Worm (Caenorhabditis elegans) whole organism, young adult: Measurements from ENCODE around the gene ZK813.2.

Source experiments
- B0019.2 ChIP-seq: fragments of 200-800 bp; sonication (Bioruptor generic); conservative IDR thresholded peaks from 2 replicates; pipeline ENCODE4 v1.3.6; 2022; ENCODE audit warnings: missing genetic modification reagents, missing genetic modification characterization, missing compliant biosample characterization
- B0035.1 ChIP-seq: sonication (generic microtip); optimal IDR thresholded peaks from 2 replicates; lab custom pipeline; 2016; ENCODE audit warnings: missing genetic modification characterization, mild to moderate bottlenecking, missing compliant biosample characterization, missing genotype, missing genetic modification reagents
- B0261.1 ChIP-seq: sonication (generic microtip); optimal IDR thresholded peaks from 2 replicates; lab custom pipeline; 2016; ENCODE audit warnings: mild to moderate bottlenecking, missing genetic modification characterization, moderate library complexity, missing compliant biosample characterization
- B0336.3 ChIP-seq: fragments of 200-800 bp; sonication (Bioruptor generic); IDR thresholded peaks from 2 replicates; pipeline ENCODE4 v1.3.6; 2022; ENCODE audit warnings: missing genetic modification characterization, missing compliant biosample characterization
- F39B2.1 ChIP-seq: fragments of 200-800 bp; sonication (Bioruptor generic); IDR thresholded peaks from 2 replicates; pipeline ENCODE4 v1.3.6; 2022; ENCODE audit warnings: missing genetic modification reagents, missing genetic modification characterization, missing compliant biosample characterization
- F55B11.4 ChIP-seq: sonication (generic microtip); optimal IDR thresholded peaks from 2 replicates; lab custom pipeline; 2016; ENCODE audit warnings: missing compliant biosample characterization, missing genetic modification characterization, borderline replicate concordance; ENCODE audit not compliant: insufficient read depth
- F57C9.4 ChIP-seq: sonication (generic microtip); optimal IDR thresholded peaks from 2 replicates; lab custom pipeline; 2017; ENCODE audit warnings: mild to moderate bottlenecking, missing genetic modification characterization, missing compliant biosample characterization
- Y79H2A.3 ChIP-seq: fragments of 200-800 bp; sonication (Bioruptor generic); conservative IDR thresholded peaks from 2 replicates; pipeline ENCODE4 v1.3.6; 2022; ENCODE audit warnings: missing genetic modification reagents, missing genetic modification characterization, missing compliant biosample characterization
- ama-1 ChIP-seq, 3 experiments: fragments of 150-350 bp in 1 of 3; sonication (generic microtip) in 2 of 3; optimal IDR thresholded peaks; 2 replicates each; lab custom pipeline; 2014 to 2018; ENCODE audit warnings: missing biosample characterization in 2 of 3, missing genetic modification characterization in 2 of 3, missing genetic modification reagents in 2 of 3
- attf-5 ChIP-seq: fragments of 200-800 bp; sonication (Bioruptor generic); optimal IDR thresholded peaks from 2 replicates; lab custom pipeline; 2018; ENCODE audit warnings: mild to moderate bottlenecking, missing genetic modification characterization, missing compliant biosample characterization
- ceh-91 ChIP-seq: fragments of 200-800 bp; sonication (Bioruptor generic); IDR thresholded peaks from 2 replicates; pipeline ENCODE4 v1.3.6; 2022; ENCODE audit warnings: missing genetic modification reagents, missing genetic modification characterization, missing compliant biosample characterization
- dox-1 ChIP-seq: fragments of 200-800 bp; sonication (Bioruptor generic); IDR thresholded peaks from 2 replicates; pipeline ENCODE4 v1.3.6; 2022; ENCODE audit warnings: missing genetic modification reagents, missing genetic modification characterization, missing compliant biosample characterization
- dpff-1 ChIP-seq: sonication (generic microtip); optimal IDR thresholded peaks from 2 replicates; lab custom pipeline; 2017; ENCODE audit warnings: mild to moderate bottlenecking, missing genetic modification characterization, missing compliant biosample characterization
- dpl-1 ChIP-seq: fragments of 150-350 bp; optimal IDR thresholded peaks from 2 replicates; lab custom pipeline; 2014; ENCODE audit warnings: missing biosample characterization, missing genetic modification reagents, missing genetic modification characterization
- egl-18 ChIP-seq: fragments of 200-800 bp; sonication (Bioruptor generic); IDR thresholded peaks from 2 replicates; pipeline ENCODE4 v1.3.6; 2022; ENCODE audit warnings: missing genetic modification reagents, missing genetic modification characterization, missing compliant biosample characterization
- fkh-3 ChIP-seq: sonication (generic microtip); optimal IDR thresholded peaks from 2 replicates; lab custom pipeline; 2016; ENCODE audit warnings: mild to moderate bottlenecking, missing genetic modification characterization, missing compliant biosample characterization
- hmg-20 ChIP-seq: fragments of 200-800 bp; sonication (Bioruptor generic); IDR thresholded peaks from 2 replicates; pipeline ENCODE4 v1.3.6; 2022; ENCODE audit warnings: missing genetic modification reagents, missing genetic modification characterization, missing compliant biosample characterization
- lin-35 ChIP-seq, 3 experiments: fragments of 150-350 bp in 2 of 3; sonication (generic microtip) in 1 of 3; optimal IDR thresholded peaks; 2 replicates each; lab custom pipeline; 2014 to 2018; ENCODE audit warnings: missing biosample characterization in 3 of 3, missing genetic modification characterization in 3 of 3, missing genetic modification reagents in 3 of 3
- madf-3 ChIP-seq: fragments of 200-800 bp; sonication (Bioruptor generic); IDR thresholded peaks from 2 replicates; pipeline ENCODE4 v1.3.6; 2022; ENCODE audit warnings: missing genetic modification reagents, missing genetic modification characterization, missing compliant biosample characterization
- nfya-2 ChIP-seq: fragments of 200-800 bp; sonication (Bioruptor generic); IDR thresholded peaks from 2 replicates; pipeline ENCODE4 v1.3.6; 2022; ENCODE audit warnings: missing genetic modification reagents, missing genetic modification characterization, missing compliant biosample characterization
- nfyb-1 ChIP-seq: fragments of 200-800 bp; sonication (Bioruptor generic); IDR thresholded peaks from 2 replicates; pipeline ENCODE4 v1.3.6; 2022; ENCODE audit warnings: missing genetic modification reagents, missing genetic modification characterization, missing compliant biosample characterization
- nhr-179 ChIP-seq: sonication (generic microtip); optimal IDR thresholded peaks from 2 replicates; lab custom pipeline; 2016; ENCODE audit warnings: mild to moderate bottlenecking, missing genetic modification characterization, missing compliant biosample characterization
- nhr-90 ChIP-seq: sonication (generic microtip); optimal IDR thresholded peaks from 2 replicates; lab custom pipeline; 2016; ENCODE audit warnings: missing genotype, mild to moderate bottlenecking, missing genetic modification characterization, missing compliant biosample characterization
- rec-8 ChIP-seq, 2 experiments: sonication (generic microtip); optimal IDR thresholded peaks; 2 replicates each; lab custom pipeline; 2016; ENCODE audit warnings: mild to moderate bottlenecking in 2 of 2, missing genetic modification characterization in 2 of 2, missing genetic modification reagents in 2 of 2, missing genotype in 2 of 2, missing biosample characterization in 1 of 2, missing compliant biosample characterization in 1 of 2, moderate library complexity in 1 of 2
- snpc-1.3 ChIP-seq: sonication (generic microtip); optimal IDR thresholded peaks from 2 replicates; lab custom pipeline; 2017; ENCODE audit warnings: missing genetic modification characterization, mild to moderate bottlenecking, missing compliant biosample characterization, antibody characterized with exemption, moderate library complexity, missing genotype, missing genetic modification reagents; ENCODE audit not compliant: insufficient read depth
- snpc-3.4 ChIP-seq: sonication (generic microtip); optimal IDR thresholded peaks from 2 replicates; lab custom pipeline; 2017; ENCODE audit warnings: missing genetic modification characterization, mild to moderate bottlenecking, missing compliant biosample characterization, antibody characterized with exemption, moderate library complexity, missing genotype, missing genetic modification reagents
- snpc-4 ChIP-seq, 5 experiments: fragments of 150-350 bp in 1 of 5; sonication (generic microtip) in 4 of 5; optimal IDR thresholded peaks; 2 replicates each; lab custom pipeline; 2014 to 2018; ENCODE audit warnings: missing genetic modification characterization in 5 of 5, missing biosample characterization in 3 of 5, antibody characterized with exemption in 2 of 5, mild to moderate bottlenecking in 2 of 5, missing compliant biosample characterization in 2 of 5, missing genotype in 2 of 5, moderate library complexity in 2 of 5, missing genetic modification reagents in 1 of 5
- tbx-9 ChIP-seq: sonication (generic microtip); optimal IDR thresholded peaks from 2 replicates; lab custom pipeline; 2016; ENCODE audit warnings: borderline replicate concordance, missing genetic modification characterization, inconsistent platforms, missing compliant biosample characterization
- tlf-1 ChIP-seq: fragments of 200-800 bp; sonication (Bioruptor generic); optimal IDR thresholded peaks from 2 replicates; lab custom pipeline; 2018; ENCODE audit warnings: mild to moderate bottlenecking, missing genetic modification characterization, missing compliant biosample characterization
- unc-62 ChIP-seq: fragments of 150-350 bp; optimal IDR thresholded peaks from 2 replicates; lab custom pipeline; 2014; ENCODE audit warnings: missing biosample characterization, missing genetic modification reagents, missing genetic modification characterization
- zfh-2 ChIP-seq: fragments of 200-800 bp; sonication (Bioruptor generic); conservative IDR thresholded peaks from 2 replicates; pipeline ENCODE4 v1.3.6; 2022; ENCODE audit warnings: missing genetic modification reagents, missing genetic modification characterization, missing compliant biosample characterization
- ztf-25 ChIP-seq: fragments of 200-800 bp; sonication (Bioruptor generic); IDR thresholded peaks from 2 replicates; pipeline ENCODE4 v1.3.6; 2022; ENCODE audit warnings: missing genetic modification reagents, missing genetic modification characterization, missing compliant biosample characterization
- ztf-28 ChIP-seq: fragments of 200-800 bp; sonication (Bioruptor generic); IDR thresholded peaks from 2 replicates; pipeline ENCODE4 v1.3.6; 2022; ENCODE audit warnings: missing genetic modification reagents, missing genetic modification characterization, missing compliant biosample characterization

Gene ZK813.2

DNA sequence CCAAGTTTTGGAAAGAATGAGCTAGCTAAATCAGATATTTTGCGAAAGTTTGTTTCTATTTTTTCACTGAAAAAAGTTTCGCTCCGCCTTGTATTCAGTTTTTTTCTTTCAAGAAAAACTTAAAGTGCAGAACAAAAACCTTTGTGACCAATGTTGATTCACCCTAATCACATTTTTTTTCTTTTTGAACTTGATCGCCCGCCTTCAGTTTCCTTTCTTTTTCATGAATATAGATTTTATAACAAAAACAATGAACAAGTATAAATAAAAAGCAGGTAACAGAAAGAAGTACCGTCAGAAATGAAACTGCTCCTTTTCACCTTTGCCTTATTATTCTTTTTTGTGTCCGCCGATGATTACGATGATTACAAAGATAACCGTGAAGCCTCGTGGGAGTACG lies at the start of gene ZK813.2:
ZK813.2 (plus strand) TSS at position 301 of the 400 bp plus-strand sequence.
- TF ChIP-seq F55B11.4 (tag; lab: Kevin White, UChicago) (no peak), egl-18 (GFP tag; lab: Robert Waterston, UW) (no peak), lin-35 (GFP tag; optimal IDR thresholded peaks at IDR 0.05; lab: Kevin White, UChicago) (no peak), B0261.1 (tag; lab: Kevin White, UChicago) (no peak), B0035.1 (tag; lab: Kevin White, UChicago) (no peak)

ce11 chrX:3396735-3397134 lies 46.9 kb upstream of the ZK813.2 start:
- TF ChIP-seq attf-5 (GFP tag; lab: Kevin White, UChicago), result no peak
- TF ChIP-seq, all 124 proteins: peak for 0

DNA sequence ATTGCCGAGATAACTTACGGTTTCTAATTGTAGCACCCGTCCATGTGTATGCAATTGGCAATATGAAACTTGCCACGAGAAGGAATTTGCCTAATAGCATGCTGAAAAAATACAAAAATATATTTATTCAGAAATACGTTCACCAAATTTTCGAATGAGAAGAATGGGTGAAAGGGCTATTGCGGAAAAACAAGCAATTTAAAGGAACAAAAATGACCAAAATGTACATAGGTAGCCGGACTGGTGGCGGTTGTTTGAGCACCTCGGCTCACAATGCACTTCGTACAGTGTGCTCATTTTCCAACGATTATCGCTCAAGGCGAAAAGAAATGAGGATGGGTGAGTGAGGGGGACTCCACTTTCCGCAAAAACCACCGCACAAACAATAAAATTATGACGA lies 43.7 kb upstream of the ZK813.2 start, which contains the start of gene cht-1:
cht-1 (minus strand) TSS at position 101 of the 400 bp plus-strand sequence.
- TF ChIP-seq nfyb-1 (no peak), tbx-9 (tag; lab: Kevin White, UChicago) (no peak), zfh-2 (GFP tag; lab: Robert Waterston, UW) (no peak), nfya-2 (GFP tag; lab: Robert Waterston, UW) (no peak), F57C9.4 (tag; lab: Kevin White, UChicago) (no peak), dpff-1 (no peak), snpc-4 (GFP tag; optimal IDR thresholded peaks at IDR 0.05; lab: Kevin White, UChicago) (no peak), snpc-4 (tag; optimal IDR thresholded peaks at IDR 0.05; lab: Kevin White, UChicago) (no peak), ztf-28 (GFP tag; lab: Robert Waterston, UW) (no peak), snpc-1.3 (tag; lab: Kevin White, UChicago) (no peak), dpl-1 (no peak), F39B2.1 (GFP tag; lab: Robert Waterston, UW) (no peak), fkh-3 (tag; lab: Kevin White, UChicago) (no peak), hmg-20 (GFP tag; lab: Robert Waterston, UW) (no peak), rec-8 (tag; optimal IDR thresholded peaks at IDR 0.05; lab: Kevin White, UChicago) (no peak), snpc-3.4 (no peak)
- TF ChIP-seq, all 124 proteins: peak for 0

- TF ChIP-seq ztf-25, result no peak
- no peak for TF ChIP-seq nhr-179 (tag; lab: Kevin White, UChicago)
- no peak for TF ChIP-seq F39B2.1 (GFP tag; lab: Robert Waterston, UW)
- no peak for TF ChIP-seq tlf-1 (GFP tag; lab: Kevin White, UChicago)
- no peak for TF ChIP-seq nhr-90 (tag; lab: Kevin White, UChicago)
- no peak for TF ChIP-seq Y79H2A.3 (GFP tag; lab: Robert Waterston, UW)
- TF ChIP-seq nfya-2 (GFP tag; lab: Robert Waterston, UW), result no peak
- TF ChIP-seq B0019.2 (GFP tag; lab: Robert Waterston, UW), result no peak
- TF ChIP-seq ama-1 (optimal IDR thresholded peaks at IDR 0.05; lab: Kevin White, UChicago), result no peak
- no peak for TF ChIP-seq ama-1 (GFP tag; optimal IDR thresholded peaks at IDR 0.05; lab: Kevin White, UChicago)
- TF ChIP-seq ceh-91, result no peak
- no peak for TF ChIP-seq unc-62
- no peak for TF ChIP-seq dox-1 (GFP tag; lab: Robert Waterston, UW)
- TF ChIP-seq B0336.3 (GFP tag; lab: Robert Waterston, UW), result no peak
- no peak for TF ChIP-seq madf-3 (GFP tag; lab: Robert Waterston, UW)
- TF ChIP-seq lin-35 (GFP tag; optimal IDR thresholded peaks at IDR 0.05; lab: Kevin White, UChicago), result no peak
Observed at ce11 chrX:3400387-3400786, 43.2 kb upstream of the ZK813.2 start.
